Fruit fly (Drosophila melanogaster) whole organism, embryonic: ENCODE data around the gene CG1840.

Experiments used
- CG10209 ChIP-seq: fragments of 200-800 bp; sonication (Bioruptor generic); optimal IDR thresholded peaks from 3 replicates; lab custom pipeline; 2017; ENCODE audit warnings: missing biosample characterization, mild to moderate bottlenecking, missing genetic modification characterization, missing genetic modification reagents
- CG1024 ChIP-seq: fragments of 200-800 bp; sonication (Bioruptor generic); IDR thresholded peaks from 2 replicates; pipeline ENCODE4 v1.3.6; 2022; ENCODE audit warnings: missing biosample characterization, missing genetic modification characterization
- CG10543 ChIP-seq: fragments of 200-800 bp; sonication (Bioruptor generic); optimal IDR thresholded peaks from 3 replicates; lab custom pipeline; 2017; ENCODE audit warnings: missing biosample characterization, mild to moderate bottlenecking, missing genetic modification characterization, moderate library complexity
- CG11504 ChIP-seq: fragments of 200-800 bp; sonication (Bioruptor generic); optimal IDR thresholded peaks from 3 replicates; lab custom pipeline; 2019; ENCODE audit warnings: missing biosample characterization, mild to moderate bottlenecking, missing genetic modification characterization, moderate library complexity
- CG12659 ChIP-seq: fragments of 200-800 bp; sonication (Bioruptor generic); optimal IDR thresholded peaks from 3 replicates; lab custom pipeline; 2017; ENCODE audit warnings: mild to moderate bottlenecking, missing biosample characterization, missing genetic modification reagents, missing genetic modification characterization
- CG13624 ChIP-seq: fragments of 200-800 bp; sonication (Bioruptor generic); optimal IDR thresholded peaks from 2 replicates; lab custom pipeline; 2016; ENCODE audit warnings: missing biosample characterization, missing genetic modification characterization
- CG14014 ChIP-seq: fragments of 200-800 bp; sonication (Bioruptor generic); IDR thresholded peaks from 2 replicates; pipeline ENCODE4 v1.3.6; 2022; ENCODE audit warnings: missing biosample characterization, missing genetic modification characterization
- CG17361 ChIP-seq: fragments of 200-800 bp; sonication (Bioruptor generic); IDR thresholded peaks from 3 replicates; pipeline ENCODE4 v1.3.6; 2022; ENCODE audit warnings: missing biosample characterization, missing genetic modification characterization
- CG17385 ChIP-seq: fragments of 200-800 bp; sonication (Bioruptor generic); optimal IDR thresholded peaks from 3 replicates; lab custom pipeline; 2018; ENCODE audit warnings: missing biosample characterization, mild to moderate bottlenecking, missing genetic modification characterization
- CG18262 ChIP-seq: fragments of 200-800 bp; optimal IDR thresholded peaks from 3 replicates; lab custom pipeline; 2019; ENCODE audit warnings: missing biosample characterization, mild to moderate bottlenecking, missing genetic modification characterization, moderate library complexity
- CG1832 ChIP-seq: fragments of 200-800 bp; sonication (Bioruptor generic); optimal IDR thresholded peaks from 2 replicates; lab custom pipeline; 2017; ENCODE audit warnings: missing biosample characterization, mild to moderate bottlenecking, missing genetic modification characterization, inconsistent platforms
- CG18599 ChIP-seq: fragments of 200-800 bp; sonication (Bioruptor generic); optimal IDR thresholded peaks from 3 replicates; lab custom pipeline; 2017; ENCODE audit warnings: missing biosample characterization, missing genetic modification characterization, mild to moderate bottlenecking, moderate library complexity, missing genetic modification reagents
- CG2120 ChIP-seq: fragments of 200-800 bp; sonication (Bioruptor generic); optimal IDR thresholded peaks from 3 replicates; lab custom pipeline; 2016; ENCODE audit warnings: missing biosample characterization, missing genetic modification characterization
- CG2889 ChIP-seq: fragments of 200-800 bp; sonication (Bioruptor generic); IDR thresholded peaks from 3 replicates; pipeline ENCODE4 v1.3.6; 2022; ENCODE audit warnings: missing biosample characterization, missing genetic modification characterization
- CG31441 ChIP-seq: fragments of 200-800 bp; sonication (Bioruptor generic); IDR thresholded peaks from 2 replicates; pipeline ENCODE4 v1.3.6; 2022; ENCODE audit warnings: missing biosample characterization, missing genetic modification characterization
- CG32767 ChIP-seq: fragments of 200-800 bp; sonication (Bioruptor generic); IDR thresholded peaks from 2 replicates; pipeline ENCODE4 v1.3.6; 2022; ENCODE audit warnings: missing biosample characterization, missing genetic modification characterization
- CG4404 ChIP-seq: fragments of 200-800 bp; sonication (Bioruptor generic); IDR thresholded peaks from 2 replicates; pipeline ENCODE4 v1.3.6; 2022; ENCODE audit warnings: missing biosample characterization, missing genetic modification characterization
- CG5953 ChIP-seq: fragments of 200-800 bp; sonication (Bioruptor generic); IDR thresholded peaks from 2 replicates; pipeline ENCODE4 v1.3.6; 2022; ENCODE audit warnings: missing biosample characterization, missing genetic modification characterization
- CHES-1-like ChIP-seq: fragments of 200-800 bp; sonication (Bioruptor generic); optimal IDR thresholded peaks from 2 replicates; lab custom pipeline; 2016; ENCODE audit warnings: missing biosample characterization, missing genetic modification characterization
- Chrac-16 ChIP-seq: fragments of 200-800 bp; sonication (Bioruptor generic); optimal IDR thresholded peaks from 3 replicates; lab custom pipeline; 2016; ENCODE audit warnings: missing biosample characterization, missing genetic modification characterization
- CoRest ChIP-seq: fragments of 200-800 bp; sonication (Bioruptor generic); optimal IDR thresholded peaks from 3 replicates; lab custom pipeline; 2018; ENCODE audit warnings: missing biosample characterization, mild to moderate bottlenecking, missing genetic modification characterization, moderate library complexity
- Eip74EF ChIP-seq, 2 experiments: fragments of 200-800 bp in 1 of 2; fragments of >200 bp in 1 of 2; sonication (Bioruptor generic) in 1 of 2; optimal IDR thresholded peaks; 2 replicates each; lab custom pipeline; 2017 to 2019; ENCODE audit warnings: missing biosample characterization in 2 of 2, missing genetic modification characterization in 2 of 2, mild to moderate bottlenecking in 1 of 2, moderate library complexity in 1 of 2
- H2.0 ChIP-seq: fragments of 200-800 bp; sonication (Bioruptor generic); IDR thresholded peaks from 2 replicates; pipeline ENCODE4 v1.3.6; 2022; ENCODE audit warnings: missing biosample characterization, missing genetic modification characterization
- HLH3B ChIP-seq: fragments of 200-800 bp; sonication (Bioruptor generic); IDR thresholded peaks from 2 replicates; pipeline ENCODE4 v1.3.6; 2022; ENCODE audit warnings: missing biosample characterization, missing genetic modification characterization
- Hmr ChIP-seq: fragments of 200-800 bp; sonication (Bioruptor generic); optimal IDR thresholded peaks from 3 replicates; lab custom pipeline; 2017; ENCODE audit warnings: mild to moderate bottlenecking, missing biosample characterization, missing genetic modification reagents, missing genetic modification characterization
- Hr39 ChIP-seq: fragments of >200 bp; optimal IDR thresholded peaks from 2 replicates; lab custom pipeline; 2017
- Six4 ChIP-seq: fragments of 200-800 bp; sonication (Bioruptor generic); optimal IDR thresholded peaks from 2 replicates; lab custom pipeline; 2016; ENCODE audit warnings: missing biosample characterization, missing genetic modification characterization
- Ssrp ChIP-seq: fragments of 200-800 bp; sonication (Bioruptor generic); optimal IDR thresholded peaks from 2 replicates; lab custom pipeline; 2018; ENCODE audit warnings: missing biosample characterization, mild to moderate bottlenecking, missing genetic modification characterization, moderate library complexity
- Xrp1 ChIP-seq: fragments of 200-800 bp; sonication (Bioruptor generic); IDR thresholded peaks from 2 replicates; pipeline ENCODE4 v1.3.6; 2022; ENCODE audit warnings: missing biosample characterization, missing genetic modification characterization
- al ChIP-seq: fragments of 200-800 bp; sonication (Bioruptor generic); IDR thresholded peaks from 2 replicates; pipeline ENCODE4 v1.3.6; 2022; ENCODE audit warnings: missing biosample characterization, missing genetic modification characterization
- ase ChIP-seq: fragments of 200-800 bp; sonication (Bioruptor generic); IDR thresholded peaks from 3 replicates; pipeline ENCODE4 v1.3.6; 2022; ENCODE audit warnings: missing biosample characterization, missing genetic modification characterization
- caup ChIP-seq: fragments of 200-800 bp; sonication (Bioruptor generic); optimal IDR thresholded peaks from 3 replicates; lab custom pipeline; 2017; ENCODE audit warnings: missing biosample characterization, mild to moderate bottlenecking, missing genetic modification characterization, moderate library complexity; ENCODE audit not compliant: severe bottlenecking
- danr ChIP-seq: fragments of 200-800 bp; sonication (Bioruptor generic); IDR thresholded peaks from 2 replicates; pipeline ENCODE4 v1.3.6; 2022; ENCODE audit warnings: missing biosample characterization, missing genetic modification characterization
- dysf ChIP-seq: fragments of 200-800 bp; sonication (Bioruptor generic); IDR thresholded peaks from 3 replicates; pipeline ENCODE4 v1.3.6; 2022; ENCODE audit warnings: missing biosample characterization, missing genetic modification characterization
- esg ChIP-seq: fragments of 200-800 bp; sonication (Bioruptor generic); conservative IDR thresholded peaks from 2 replicates; pipeline ENCODE4 v1.3.6; 2022; ENCODE audit warnings: missing biosample characterization, missing genetic modification characterization
- fd64A ChIP-seq: fragments of 200-800 bp; sonication (Bioruptor generic); optimal IDR thresholded peaks from 3 replicates; lab custom pipeline; 2018; ENCODE audit warnings: missing biosample characterization, mild to moderate bottlenecking, missing genetic modification characterization
- gem ChIP-seq: fragments of 200-800 bp; sonication (Bioruptor generic); optimal IDR thresholded peaks from 2 replicates; lab custom pipeline; 2019; ENCODE audit warnings: missing biosample characterization, mild to moderate bottlenecking, missing genetic modification characterization, moderate library complexity
- jing ChIP-seq: fragments of 200-800 bp; sonication (Bioruptor generic); optimal IDR thresholded peaks from 2 replicates; lab custom pipeline; 2018; ENCODE audit warnings: missing biosample characterization, mild to moderate bottlenecking, missing genetic modification characterization
- jumu ChIP-seq: fragments of 200-800 bp; sonication (Bioruptor generic); optimal IDR thresholded peaks from 3 replicates; lab custom pipeline; 2016; ENCODE audit warnings: missing biosample characterization, missing genetic modification characterization
- lab ChIP-seq: fragments of 200-800 bp; sonication (Bioruptor generic); optimal IDR thresholded peaks from 3 replicates; lab custom pipeline; 2017; ENCODE audit warnings: missing biosample characterization, missing genetic modification characterization, mild to moderate bottlenecking, moderate library complexity, missing genetic modification reagents
- mam ChIP-seq: fragments of 200-800 bp; sonication (Bioruptor generic); optimal IDR thresholded peaks from 3 replicates; lab custom pipeline; 2016; ENCODE audit warnings: missing biosample characterization, missing genetic modification characterization
- nau ChIP-seq: fragments of 200-800 bp; sonication (Bioruptor generic); optimal IDR thresholded peaks from 3 replicates; lab custom pipeline; 2017; ENCODE audit warnings: missing biosample characterization, mild to moderate bottlenecking, missing genetic modification characterization, missing genetic modification reagents
- phol ChIP-seq: fragments of 200-800 bp; sonication (Bioruptor generic); optimal IDR thresholded peaks from 3 replicates; lab custom pipeline; 2018; ENCODE audit warnings: missing biosample characterization, mild to moderate bottlenecking, missing genetic modification characterization, moderate library complexity
- sc ChIP-seq, 3 experiments: fragments of >200 bp in 2 of 3; fragments of 200-800 bp in 1 of 3; sonication (Bioruptor generic) in 1 of 3; optimal IDR thresholded peaks; 2 replicates in 2 of 3; 3 replicates in 1 of 3; lab custom pipeline; 2017; ENCODE audit warnings: mild to moderate bottlenecking in 1 of 3, missing biosample characterization in 1 of 3, missing genetic modification characterization in 1 of 3, missing genetic modification reagents in 1 of 3
- sisA ChIP-seq: fragments of 200-800 bp; sonication (Bioruptor generic); IDR thresholded peaks from 2 replicates; pipeline ENCODE4 v1.3.6; 2022; ENCODE audit warnings: missing biosample characterization, missing genetic modification characterization
- slbo ChIP-seq: fragments of 200-800 bp; sonication (Bioruptor generic); IDR thresholded peaks from 2 replicates; pipeline ENCODE4 v1.3.6; 2022; ENCODE audit warnings: missing biosample characterization, missing genetic modification characterization
- so ChIP-seq: fragments of 200-800 bp; sonication (Bioruptor generic); IDR thresholded peaks from 3 replicates; pipeline ENCODE4 v1.3.6; 2022; ENCODE audit warnings: missing biosample characterization, missing genetic modification characterization
- vvl ChIP-seq: fragments of 200-800 bp; sonication (Bioruptor generic); IDR thresholded peaks from 2 replicates; pipeline ENCODE4 v1.3.6; 2022; ENCODE audit warnings: missing biosample characterization, missing genetic modification characterization

The CG1840 gene

dm6 chrX:11846049-11846718 lies 42.0 kb upstream of the CG1840 start, which contains the start of gene CG15740 (continued):
- TF ChIP-seq phol (tag; lab: Kevin White, UChicago) (peak; percentile 43), Hmr (GFP tag; lab: Kevin White, UChicago) (peak; percentile 17), CG4404 (GFP tag; lab: Robert Waterston, UW) (0 out of 2 replicates have a peak, but pooled peaks have one; percentile 21), CG18599 (GFP tag; lab: Kevin White, UChicago) (peak; percentile 19), Eip74EF (GFP tag; optimal IDR thresholded peaks at IDR 0.05; lab: Kevin White, UChicago) (peak in 1 of 2 experiments; percentile 3), Six4 (GFP tag; lab: Kevin White, UChicago) (no peak), jumu (peak; percentile 25), HLH3B (GFP tag; lab: Robert Waterston, UW) (peak; percentile 57), jing (peak; percentile 25), CG1832 (GFP tag; lab: Kevin White, UChicago) (no peak), CHES-1-like (GFP tag; lab: Kevin White, UChicago) (no peak), CG14014 (GFP tag; lab: Robert Waterston, UW) (peak; percentile 25; the same call in 1 of the 2 replicates), fd64A (GFP tag; lab: Kevin White, UChicago) (no peak), CG17385 (GFP tag; lab: Kevin White, UChicago) (peak; percentile 8), slbo (peak; percentile 53), sc (optimal IDR thresholded peaks at IDR 0.05; lab: Kevin White, UChicago) (no peak), sc (GFP tag; optimal IDR thresholded peaks at IDR 0.05; lab: Kevin White, UChicago) (no peak), CG2120 (GFP tag; lab: Kevin White, UChicago) (peak; percentile 30), Chrac-16 (peak; percentile 8), CoRest (tag; lab: Kevin White, UChicago) (peak; percentile 32), CG10543 (GFP tag; lab: Kevin White, UChicago) (no peak), CG13624 (GFP tag; lab: Kevin White, UChicago) (peak; percentile 26), Ssrp (tag; lab: Kevin White, UChicago) (no peak), CG32767 (GFP tag; lab: Robert Waterston, UW) (peak; percentile 42; the same call in 1 of the 2 replicates), CG31441 (peak; percentile 63), gem (peak; percentile 53), CG18262 (tag; lab: Kevin White, UChicago) (no peak), so (GFP tag; lab: Robert Waterston, UW) (peak; percentile 67; the same call in 1 of the 3 replicates), nau (no peak), CG11504 (tag; lab: Kevin White, UChicago) (peak; percentile 73), dysf (GFP tag; lab: Robert Waterston, UW) (peak; percentile 77), CG2889 (GFP tag; lab: Robert Waterston, UW) (0 out of 3 replicates have a peak, but pooled peaks have one; percentile 26), CG17361 (peak; percentile 44; the same call in 2 of the 3 replicates), CG12659 (GFP tag; lab: Kevin White, UChicago) (peak; percentile 5), danr (GFP tag; lab: Robert Waterston, UW) (peak; percentile 53; the same call in 1 of the 2 replicates), CG1024 (GFP tag; lab: Robert Waterston, UW) (0 out of 2 replicates have a peak, but pooled peaks have one; percentile 16), al (0 out of 2 replicates have a peak, but pooled peaks have one; percentile 20), CG5953 (GFP tag; lab: Robert Waterston, UW) (peak; percentile 33; the same call in 1 of the 2 replicates), CG10209 (GFP tag; lab: Kevin White, UChicago) (peak; percentile 2), Hr39 (lab: Kevin White, UChicago) (no peak), esg (peak; percentile 69), sisA (GFP tag; lab: Robert Waterston, UW) (peak; percentile 71), lab (GFP tag; lab: Kevin White, UChicago) (peak; percentile 12), H2.0 (GFP tag; lab: Robert Waterston, UW) (peak; percentile 44; the same call in 1 of the 2 replicates), caup (GFP tag; lab: Kevin White, UChicago) (peak; percentile 14), ase (GFP tag; lab: Robert Waterston, UW) (0 out of 3 replicates have a peak, but pooled peaks have one; percentile 42), vvl (GFP tag; lab: Robert Waterston, UW) (peak; percentile 52), mam (peak; percentile 23), Xrp1 (GFP tag; lab: Robert Waterston, UW) (peak; percentile 39; the same call in 1 of the 2 replicates)
